Worm (Caenorhabditis elegans): ENCODE results near the gene Y38E10A.34.

DNA sequence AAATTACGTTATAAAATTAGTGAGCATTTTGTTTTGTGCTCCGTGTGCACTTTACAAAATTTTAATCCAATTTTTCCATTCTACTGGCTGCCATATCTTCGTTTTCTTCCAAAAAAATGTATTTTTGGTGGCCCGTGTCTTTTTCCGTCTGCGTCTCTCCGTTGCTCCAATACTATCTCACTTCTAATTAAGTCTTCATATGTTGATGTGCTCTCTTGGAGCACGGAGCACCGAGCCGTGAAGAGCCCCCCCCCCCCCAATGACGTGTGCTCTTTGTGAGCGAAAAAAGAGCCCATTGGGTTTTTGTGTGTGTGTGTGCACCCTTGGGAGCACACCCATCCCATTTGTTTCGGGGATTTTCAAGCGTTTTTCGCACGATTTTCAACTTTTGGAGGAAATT is 34.0 kb downstream of the Y38E10A.34 start:
- TF ChIP-seq dao-5 (tag; optimal IDR thresholded peaks at IDR 0.05) (no peak), W03F9.2 (tag; optimal IDR thresholded peaks at IDR 0.05) (no peak), him-1 (tag; optimal IDR thresholded peaks at IDR 0.05) (no peak)
